Worm (Caenorhabditis elegans) whole organism, L4 larva: ENCODE measurements around the gene clec-204.

Experiments
- F10B5.3 ChIP-seq: sonication (generic microtip); optimal IDR thresholded peaks from 2 replicates; lab custom pipeline; 2016; ENCODE audit warnings: mild to moderate bottlenecking, missing genetic modification characterization, missing compliant biosample characterization
- F49E8.2 ChIP-seq: sonication (generic microtip); optimal IDR thresholded peaks from 2 replicates; lab custom pipeline; 2016; ENCODE audit warnings: missing compliant biosample characterization, mild to moderate bottlenecking, missing genetic modification characterization, borderline replicate concordance
- T20F7.1 ChIP-seq: fragments of 200-800 bp; sonication (Bioruptor generic); optimal IDR thresholded peaks from 2 replicates; lab custom pipeline; 2018; ENCODE audit warnings: mild to moderate bottlenecking, missing genetic modification characterization, missing compliant biosample characterization
- T26A8.4 ChIP-seq: fragments of 200-800 bp; sonication (Bioruptor generic); IDR thresholded peaks from 2 replicates; pipeline ENCODE4 v1.3.6; 2022; ENCODE audit warnings: missing genetic modification characterization, missing compliant biosample characterization
- Y48G9A.11 ChIP-seq: fragments of 200-800 bp; sonication (Bioruptor generic); IDR thresholded peaks from 2 replicates; pipeline ENCODE4 v1.3.6; 2022; ENCODE audit warnings: missing genetic modification reagents, missing genetic modification characterization, missing compliant biosample characterization
- ZK337.2 ChIP-seq: fragments of 200-800 bp; sonication (Bioruptor generic); IDR thresholded peaks from 2 replicates; pipeline ENCODE4 v1.3.6; 2022; ENCODE audit warnings: missing genetic modification reagents, missing genetic modification characterization, missing compliant biosample characterization
- aha-1 ChIP-seq: fragments of 150-350 bp; peaks from one replicate; lab custom pipeline; 2014; ENCODE audit warnings: missing biosample characterization, missing genetic modification characterization
- ceh-62 ChIP-seq: sonication (generic microtip); optimal IDR thresholded peaks from 2 replicates; lab custom pipeline; 2017; ENCODE audit warnings: missing biosample characterization, missing genetic modification characterization
- ceh-82 ChIP-seq: sonication (generic microtip); optimal IDR thresholded peaks from 2 replicates; lab custom pipeline; 2017; ENCODE audit warnings: missing biosample characterization, missing genetic modification characterization
- daf-16 ChIP-seq, 3 experiments: sonication (generic microtip); optimal IDR thresholded peaks; 2 replicates each; lab custom pipeline; 2016 to 2017; ENCODE audit warnings: missing genetic modification characterization in 3 of 3, missing genetic modification reagents in 3 of 3, mild to moderate bottlenecking in 2 of 3, missing compliant biosample characterization in 2 of 3, missing biosample characterization in 1 of 3, moderate library complexity in 1 of 3
- dmd-6 ChIP-seq: fragments of 200-800 bp; sonication (Bioruptor generic); IDR thresholded peaks from 2 replicates; pipeline ENCODE4 v1.3.6; 2022; ENCODE audit warnings: missing genetic modification reagents, missing genetic modification characterization, missing compliant biosample characterization
- duxl-1 ChIP-seq: sonication (generic microtip); optimal IDR thresholded peaks from 2 replicates; lab custom pipeline; 2016; ENCODE audit warnings: mild to moderate bottlenecking, missing genetic modification characterization, moderate library complexity, missing compliant biosample characterization; ENCODE audit not compliant: poor library complexity
- gei-8 ChIP-seq: fragments of 200-800 bp; sonication (Bioruptor generic); optimal IDR thresholded peaks from 2 replicates; lab custom pipeline; 2018; ENCODE audit warnings: mild to moderate bottlenecking, missing genetic modification characterization, missing compliant biosample characterization
- hif-1 ChIP-seq, 2 experiments: sonication (generic microtip); optimal IDR thresholded peaks; 2 replicates each; lab custom pipeline; 2016 to 2017; ENCODE audit warnings: missing compliant biosample characterization in 2 of 2, missing genetic modification characterization in 2 of 2, missing genetic modification reagents in 2 of 2, missing genotype in 2 of 2, mild to moderate bottlenecking in 1 of 2
- hlh-11 ChIP-seq: fragments of 200-800 bp; sonication (Bioruptor generic); optimal IDR thresholded peaks from 2 replicates; lab custom pipeline; 2018; ENCODE audit warnings: mild to moderate bottlenecking, missing genetic modification characterization, missing compliant biosample characterization
- hlh-30 ChIP-seq: sonication (generic microtip); optimal IDR thresholded peaks from 2 replicates; lab custom pipeline; 2017; ENCODE audit warnings: antibody characterized with exemption, mild to moderate bottlenecking, missing genetic modification characterization, missing compliant biosample characterization; ENCODE audit not compliant: insufficient read depth
- hmg-1.1 ChIP-seq: fragments of 200-800 bp; sonication (Bioruptor generic); IDR thresholded peaks from 2 replicates; pipeline ENCODE4 v1.3.6; 2022; ENCODE audit warnings: missing genetic modification reagents, missing genetic modification characterization, missing compliant biosample characterization
- jun-1 ChIP-seq: fragments of 150-350 bp; optimal IDR thresholded peaks from 2 replicates; lab custom pipeline; 2014; ENCODE audit warnings: missing biosample characterization, missing genetic modification reagents, missing genetic modification characterization
- lim-7 ChIP-seq: fragments of 200-800 bp; sonication (Bioruptor generic); IDR thresholded peaks from 2 replicates; pipeline ENCODE4 v1.3.6; 2022; ENCODE audit warnings: missing genetic modification characterization, missing compliant biosample characterization
- lin-39 ChIP-seq: fragments of 150-350 bp; optimal IDR thresholded peaks from 2 replicates; lab custom pipeline; 2014; ENCODE audit warnings: missing biosample characterization, missing genetic modification reagents, missing genetic modification characterization
- lir-3 ChIP-seq: sonication (generic microtip); optimal IDR thresholded peaks from 2 replicates; lab custom pipeline; 2016; ENCODE audit warnings: mild to moderate bottlenecking, missing genetic modification characterization, missing compliant biosample characterization
- mdl-1 ChIP-seq, 2 experiments: fragments of 150-350 bp in 1 of 2; sonication (generic microtip) in 1 of 2; optimal IDR thresholded peaks; 2 replicates each; lab custom pipeline; 2014 to 2017; ENCODE audit warnings: missing biosample characterization in 2 of 2, missing genetic modification characterization in 2 of 2
- mep-1 ChIP-seq: fragments of 150-350 bp; sonication (generic microtip); optimal IDR thresholded peaks from 3 replicates; lab custom pipeline; 2014; ENCODE audit warnings: missing biosample characterization, missing genetic modification characterization
- mxl-3 ChIP-seq: fragments of 200-800 bp; sonication (Bioruptor generic); optimal IDR thresholded peaks from 2 replicates; lab custom pipeline; 2018; ENCODE audit warnings: mild to moderate bottlenecking, missing genetic modification characterization, missing compliant biosample characterization
- nhr-11 ChIP-seq: fragments of 150-350 bp; optimal IDR thresholded peaks from 2 replicates; lab custom pipeline; 2014; ENCODE audit warnings: missing biosample characterization, missing genetic modification characterization
- nhr-237 ChIP-seq: sonication (generic microtip); optimal IDR thresholded peaks from 2 replicates; lab custom pipeline; 2017; ENCODE audit warnings: missing biosample characterization, missing genetic modification characterization
- nhr-42 ChIP-seq: fragments of 200-800 bp; sonication (Bioruptor generic); IDR thresholded peaks from 2 replicates; pipeline ENCODE4 v1.3.6; 2022; ENCODE audit warnings: missing genetic modification characterization, missing compliant biosample characterization
- pha-4 ChIP-seq, 2 experiments: fragments of 150-350 bp in 1 of 2; fragments of 200-800 bp in 1 of 2; sonication (Bioruptor generic) in 1 of 2; IDR thresholded peaks in 1 of 2; optimal IDR thresholded peaks in 1 of 2; 2 replicates each; pipeline versions ENCODE4 v1.3.6 to Lab custom; 2014 to 2022; ENCODE audit warnings: missing genetic modification characterization in 2 of 2, missing genetic modification reagents in 2 of 2, missing biosample characterization in 1 of 2, missing compliant biosample characterization in 1 of 2
- skn-1 ChIP-seq: fragments of 150-350 bp; optimal IDR thresholded peaks from 2 replicates; lab custom pipeline; 2014; ENCODE audit warnings: missing biosample characterization, missing genetic modification characterization
- snpc-4 ChIP-seq: fragments of 150-350 bp; optimal IDR thresholded peaks from 2 replicates; lab custom pipeline; 2014; ENCODE audit warnings: missing biosample characterization, missing genetic modification characterization
- unc-130 ChIP-seq: sonication (generic microtip); optimal IDR thresholded peaks from 2 replicates; lab custom pipeline; 2016; ENCODE audit warnings: missing genetic modification reagents, missing genetic modification characterization, missing compliant biosample characterization
- unc-62 ChIP-seq, 3 experiments: fragments of 150-350 bp in 1 of 3; sonication (generic microtip); optimal IDR thresholded peaks in 2 of 3; peaks in 1 of 3; 1 replicate in 1 of 3; 2 replicates in 2 of 3; lab custom pipeline; 2014 to 2017; ENCODE audit warnings: missing biosample characterization in 3 of 3, missing genetic modification characterization in 3 of 3, missing genetic modification reagents in 3 of 3, missing genotype in 1 of 3
- zfp-3 ChIP-seq: fragments of 200-800 bp; sonication (Bioruptor generic); conservative IDR thresholded peaks from 2 replicates; pipeline ENCODE4 v1.3.6; 2022; ENCODE audit warnings: missing genetic modification reagents, missing genetic modification characterization, missing compliant biosample characterization

clec-204 gene

ce11 chrV:1804645-1805559, 47.9 kb downstream of the clec-204 start, which contains the start of the genes hsp-16.2 and hsp-16.41 (continued):
- TF ChIP-seq mep-1 (tag; lab: Kevin White, UChicago) = peak; percentile 23
- no peak for TF ChIP-seq nhr-237 (tag; lab: Kevin White, UChicago)
- TF ChIP-seq hlh-30 = peak; percentile 40
- TF ChIP-seq aha-1 = no peak
- no peak for TF ChIP-seq skn-1 (tag; lab: Kevin White, UChicago)
- no peak for TF ChIP-seq F49E8.2
- TF ChIP-seq mdl-1 (tag; optimal IDR thresholded peaks at IDR 0.05; lab: Kevin White, UChicago) = no peak

ce11 chrV:1805724-1806316, 48.9 kb downstream of the clec-204 start:
- TF ChIP-seq hlh-11 (tag; lab: Kevin White, UChicago) (peak; percentile 3), hmg-1.1 (GFP tag; lab: Robert Waterston, UW) (no peak), daf-16 (GFP tag; optimal IDR thresholded peaks at IDR 0.05; lab: Kevin White, UChicago) (no peak), daf-16 (tag; optimal IDR thresholded peaks at IDR 0.05; lab: Kevin White, UChicago) (peak; percentile 14), ceh-62 (no peak), pha-4 (GFP tag; IDR thresholded peaks at IDR 0.05; lab: Robert Waterston, UW) (no peak), pha-4 (tag; optimal IDR thresholded peaks at IDR 0.05; lab: Kevin White, UChicago) (peak; percentile 56), nhr-42 (GFP tag; lab: Robert Waterston, UW) (no peak), lim-7 (GFP tag; lab: Robert Waterston, UW) (0 out of 2 replicates have a peak, but pooled peaks have one; percentile 19), duxl-1 (tag; lab: Kevin White, UChicago) (no peak), mxl-3 (GFP tag; lab: Kevin White, UChicago) (peak; percentile 31), dmd-6 (GFP tag; lab: Robert Waterston, UW) (no peak), ceh-82 (tag; lab: Kevin White, UChicago) (no peak), aha-1 (peak; percentile 44), T20F7.1 (GFP tag; lab: Kevin White, UChicago) (no peak), zfp-3 (GFP tag; lab: Robert Waterston, UW) (peak; percentile 46; the same call in 1 of the 2 replicates)

ce11 chrV:1807160-1807559, 50.2 kb downstream of the clec-204 start, which contains the start of gene srt-42:
Gene srt-42, plus strand, starts transcription at chrV:1807460.
- TF ChIP-seq unc-130 (GFP tag; lab: Kevin White, UChicago) = no peak
- no peak for TF ChIP-seq F10B5.3
- TF ChIP-seq duxl-1 (tag; lab: Kevin White, UChicago) = no peak
- TF ChIP-seq lir-3 (tag; lab: Kevin White, UChicago) = no peak
- no peak for TF ChIP-seq lin-39
- TF ChIP-seq ZK337.2 (GFP tag; lab: Robert Waterston, UW) = no peak
- no peak for TF ChIP-seq ceh-62
- no peak for TF ChIP-seq snpc-4 (tag; lab: Kevin White, UChicago)
- TF ChIP-seq hif-1 (tag; optimal IDR thresholded peaks at IDR 0.05; lab: Kevin White, UChicago) = no peak
- no peak for TF ChIP-seq unc-62 (GFP tag; optimal IDR thresholded peaks at IDR 0.05 in 1 of 2; lab: Kevin White, UChicago)
- TF ChIP-seq unc-62 (tag; optimal IDR thresholded peaks at IDR 0.05; lab: Kevin White, UChicago) = no peak
- TF ChIP-seq jun-1 (tag; lab: Kevin White, UChicago) = no peak
- TF ChIP-seq hlh-11 (tag; lab: Kevin White, UChicago) = no peak
- no peak for TF ChIP-seq gei-8 (GFP tag; lab: Kevin White, UChicago)
- TF ChIP-seq Y48G9A.11 (GFP tag; lab: Robert Waterston, UW) = no peak
- TF ChIP-seq nhr-11 (tag; lab: Kevin White, UChicago) = no peak
- TF ChIP-seq T26A8.4 = no peak
